Fruit fly (Drosophila melanogaster) S2 (cell line): ENCODE results near the gene CG5556.

Source experiments
- CG8478 ChIP-seq: fragments of >200 bp; optimal IDR thresholded peaks from 2 replicates; lab custom pipeline; 2018
- CTCF ChIP-seq, 2 experiments: fragments of >200 bp; optimal IDR thresholded peaks; 2 replicates each; lab custom pipeline; 2018

dm6 chr2L:1354009-1354408 is 1.3 kb upstream of the CG5556 start, which contains the start of gene CG5561:
- TF ChIP-seq CTCF (optimal IDR thresholded peaks at IDR 0.05; lab: Kevin White, UChicago) (no peak), CG8478 (no peak)
